Fruit fly (Drosophila melanogaster) whole organism, embryonic: ENCODE measurements around the gene orion.
A peak's percentile ranks its signal among the peaks of the same experiment; 100 is the strongest.

ENCODE experiments used
- Asciz ChIP-seq: fragments of 200-800 bp; sonication (Bioruptor generic); optimal IDR thresholded peaks from 2 replicates; lab custom pipeline; 2017; ENCODE audit warnings: missing biosample characterization, mild to moderate bottlenecking, missing genetic modification characterization, missing genetic modification reagents
- BEAF-32 ChIP-seq: fragments of 200-800 bp; sonication (Bioruptor generic); optimal IDR thresholded peaks from 3 replicates; lab custom pipeline; 2017; ENCODE audit warnings: missing biosample characterization, missing genetic modification characterization, mild to moderate bottlenecking, moderate library complexity, missing genetic modification reagents
- BtbVII ChIP-seq: fragments of 200-800 bp; sonication (Bioruptor generic); optimal IDR thresholded peaks from 3 replicates; lab custom pipeline; 2017; ENCODE audit warnings: missing biosample characterization, mild to moderate bottlenecking, missing genetic modification characterization
- CG1024 ChIP-seq: fragments of 200-800 bp; sonication (Bioruptor generic); IDR thresholded peaks from 2 replicates; pipeline ENCODE4 v1.3.6; 2022; ENCODE audit warnings: missing biosample characterization, missing genetic modification characterization
- CG10462 ChIP-seq: fragments of 200-800 bp; sonication (Bioruptor generic); optimal IDR thresholded peaks from 2 replicates; lab custom pipeline; 2016; ENCODE audit warnings: missing biosample characterization, missing genetic modification characterization
- CG11695 ChIP-seq: fragments of 200-800 bp; sonication (Bioruptor generic); IDR thresholded peaks from 3 replicates; pipeline ENCODE4 v1.3.6; 2022; ENCODE audit warnings: missing biosample characterization, missing genetic modification characterization
- CG14965 ChIP-seq: fragments of 200-800 bp; sonication (Bioruptor generic); optimal IDR thresholded peaks from 2 replicates; lab custom pipeline; 2016; ENCODE audit warnings: missing biosample characterization, missing genetic modification characterization, borderline replicate concordance
- CG15011 ChIP-seq: fragments of 200-800 bp; sonication (Bioruptor generic); optimal IDR thresholded peaks from 3 replicates; lab custom pipeline; 2018; ENCODE audit warnings: missing biosample characterization, mild to moderate bottlenecking, missing genetic modification characterization
- CG15269 ChIP-seq: fragments of 200-800 bp; sonication (Bioruptor generic); optimal IDR thresholded peaks from 2 replicates; lab custom pipeline; 2018; ENCODE audit warnings: missing biosample characterization, mild to moderate bottlenecking, missing genetic modification characterization, moderate library complexity
- CG18262 ChIP-seq: fragments of 200-800 bp; optimal IDR thresholded peaks from 3 replicates; lab custom pipeline; 2019; ENCODE audit warnings: missing biosample characterization, mild to moderate bottlenecking, missing genetic modification characterization, moderate library complexity
- CG1832 ChIP-seq: fragments of 200-800 bp; sonication (Bioruptor generic); optimal IDR thresholded peaks from 2 replicates; lab custom pipeline; 2017; ENCODE audit warnings: missing biosample characterization, mild to moderate bottlenecking, missing genetic modification characterization, inconsistent platforms
- CG2120 ChIP-seq: fragments of 200-800 bp; sonication (Bioruptor generic); optimal IDR thresholded peaks from 3 replicates; lab custom pipeline; 2016; ENCODE audit warnings: missing biosample characterization, missing genetic modification characterization
- CG33557 ChIP-seq: fragments of 200-800 bp; sonication (Bioruptor generic); optimal IDR thresholded peaks from 2 replicates; lab custom pipeline; 2019; ENCODE audit warnings: missing biosample characterization, mild to moderate bottlenecking, missing genetic modification characterization, moderate library complexity
- CG3838 ChIP-seq: fragments of 200-800 bp; sonication (Bioruptor generic); optimal IDR thresholded peaks from 3 replicates; lab custom pipeline; 2016; ENCODE audit warnings: missing biosample characterization, missing genetic modification characterization
- CG3995 ChIP-seq: fragments of 200-800 bp; sonication (Bioruptor generic); optimal IDR thresholded peaks from 3 replicates; lab custom pipeline; 2016; ENCODE audit warnings: missing biosample characterization, missing genetic modification characterization
- CG4328 ChIP-seq: fragments of 200-800 bp; sonication (Bioruptor generic); optimal IDR thresholded peaks from 3 replicates; lab custom pipeline; 2017; ENCODE audit warnings: missing biosample characterization, missing genetic modification reagents, missing genetic modification characterization
- CG4404 ChIP-seq: fragments of 200-800 bp; sonication (Bioruptor generic); IDR thresholded peaks from 2 replicates; pipeline ENCODE4 v1.3.6; 2022; ENCODE audit warnings: missing biosample characterization, missing genetic modification characterization
- CG6689 ChIP-seq: fragments of 200-800 bp; sonication (Bioruptor generic); IDR thresholded peaks from 2 replicates; pipeline ENCODE4 v1.3.6; 2022; ENCODE audit warnings: missing biosample characterization, missing genetic modification characterization
- CG9215 ChIP-seq: fragments of 200-800 bp; sonication (Bioruptor generic); IDR thresholded peaks from 2 replicates; pipeline ENCODE4 v1.3.6; 2022; ENCODE audit warnings: missing biosample characterization, missing genetic modification characterization
- CG9609 ChIP-seq: fragments of 200-800 bp; sonication (Bioruptor generic); optimal IDR thresholded peaks from 3 replicates; lab custom pipeline; 2016; ENCODE audit warnings: missing biosample characterization, missing genetic modification characterization
- Camta ChIP-seq: fragments of 200-800 bp; sonication (Bioruptor generic); optimal IDR thresholded peaks from 2 replicates; lab custom pipeline; 2016; ENCODE audit warnings: missing biosample characterization, missing genetic modification characterization
- Deaf1 ChIP-seq: fragments of 200-800 bp; optimal IDR thresholded peaks from 3 replicates; lab custom pipeline; 2019; ENCODE audit warnings: missing biosample characterization, mild to moderate bottlenecking, missing genetic modification characterization, moderate library complexity
- Doc3 ChIP-seq: fragments of 200-800 bp; sonication (Bioruptor generic); IDR thresholded peaks from 3 replicates; pipeline ENCODE4 v1.3.6; 2022; ENCODE audit warnings: missing biosample characterization, missing genetic modification characterization; ENCODE audit not compliant: partially characterized antibody
- HLH3B ChIP-seq: fragments of 200-800 bp; sonication (Bioruptor generic); IDR thresholded peaks from 2 replicates; pipeline ENCODE4 v1.3.6; 2022; ENCODE audit warnings: missing biosample characterization, missing genetic modification characterization
- Hr78 ChIP-seq, 2 experiments: fragments of 200-800 bp in 1 of 2; fragments of >200 bp in 1 of 2; sonication (Bioruptor generic) in 1 of 2; optimal IDR thresholded peaks; 2 replicates each; lab custom pipeline; 2017 to 2019; ENCODE audit warnings: missing biosample characterization in 2 of 2, missing genetic modification characterization in 2 of 2, mild to moderate bottlenecking in 1 of 2, moderate library complexity in 1 of 2
- Nf-YA ChIP-seq: fragments of 200-800 bp; sonication (Bioruptor generic); IDR thresholded peaks from 2 replicates; pipeline ENCODE4 v1.3.6; 2022; ENCODE audit warnings: missing biosample characterization, missing genetic modification characterization
- Ravus ChIP-seq: fragments of 200-800 bp; sonication (Bioruptor generic); IDR thresholded peaks from 2 replicates; pipeline ENCODE4 v1.3.6; 2022; ENCODE audit warnings: missing biosample characterization, missing genetic modification characterization
- Side ChIP-seq: fragments of 200-800 bp; sonication (Bioruptor generic); optimal IDR thresholded peaks from 2 replicates; lab custom pipeline; 2016; ENCODE audit warnings: missing biosample characterization, missing genetic modification characterization
- Ssrp ChIP-seq: fragments of 200-800 bp; sonication (Bioruptor generic); optimal IDR thresholded peaks from 2 replicates; lab custom pipeline; 2018; ENCODE audit warnings: missing biosample characterization, mild to moderate bottlenecking, missing genetic modification characterization, moderate library complexity
- amos ChIP-seq: fragments of 200-800 bp; sonication (Bioruptor generic); IDR thresholded peaks from 2 replicates; pipeline ENCODE4 v1.3.6; 2022; ENCODE audit warnings: missing biosample characterization, missing genetic modification characterization; ENCODE audit not compliant: partially characterized antibody
- cas ChIP-seq: fragments of 200-800 bp; sonication (Bioruptor generic); IDR thresholded peaks from 2 replicates; pipeline ENCODE4 v1.3.6; 2022; ENCODE audit warnings: missing biosample characterization, missing genetic modification characterization
- corto ChIP-seq: fragments of 200-800 bp; sonication (Bioruptor generic); optimal IDR thresholded peaks from 2 replicates; lab custom pipeline; 2016; ENCODE audit warnings: missing biosample characterization, mild to moderate bottlenecking, missing genetic modification characterization, moderate library complexity
- cwo ChIP-seq: fragments of 200-800 bp; sonication (Bioruptor generic); optimal IDR thresholded peaks from 3 replicates; lab custom pipeline; 2017; ENCODE audit warnings: missing biosample characterization, missing genetic modification characterization, mild to moderate bottlenecking, moderate library complexity, missing genetic modification reagents
- da ChIP-seq: fragments of 200-800 bp; sonication (Bioruptor generic); optimal IDR thresholded peaks from 2 replicates; lab custom pipeline; 2016; ENCODE audit warnings: missing biosample characterization, missing genetic modification characterization
- dmrt11E ChIP-seq: fragments of 200-800 bp; sonication (Bioruptor generic); optimal IDR thresholded peaks from 3 replicates; lab custom pipeline; 2018; ENCODE audit warnings: missing biosample characterization, mild to moderate bottlenecking, missing genetic modification characterization, moderate library complexity
- esg ChIP-seq: fragments of 200-800 bp; sonication (Bioruptor generic); conservative IDR thresholded peaks from 2 replicates; pipeline ENCODE4 v1.3.6; 2022; ENCODE audit warnings: missing biosample characterization, missing genetic modification characterization
- her ChIP-seq: fragments of 200-800 bp; sonication (Bioruptor generic); optimal IDR thresholded peaks from 2 replicates; lab custom pipeline; 2016; ENCODE audit warnings: missing biosample characterization, missing genetic modification characterization
- insv ChIP-seq, 2 experiments: fragments of 200-800 bp; sonication (Bioruptor generic); optimal IDR thresholded peaks; 3 replicates each; lab custom pipeline; 2016 to 2018; ENCODE audit warnings: missing biosample characterization in 2 of 2, missing genetic modification characterization in 2 of 2
- klu ChIP-seq: fragments of 200-800 bp; sonication (Bioruptor generic); IDR thresholded peaks from 2 replicates; pipeline ENCODE4 v1.3.6; 2022; ENCODE audit warnings: missing biosample characterization, missing genetic modification characterization
- mirr ChIP-seq: fragments of 200-800 bp; sonication (Bioruptor generic); optimal IDR thresholded peaks from 3 replicates; lab custom pipeline; 2018; ENCODE audit warnings: missing biosample characterization, mild to moderate bottlenecking, missing genetic modification characterization
- mld ChIP-seq: fragments of 200-800 bp; sonication (Bioruptor generic); IDR thresholded peaks from 3 replicates; pipeline ENCODE4 v1.3.6; 2022; ENCODE audit warnings: missing biosample characterization, missing genetic modification characterization; ENCODE audit not compliant: partially characterized antibody
- nerfin-1 ChIP-seq: fragments of 200-800 bp; sonication (Bioruptor generic); optimal IDR thresholded peaks from 3 replicates; lab custom pipeline; 2019; ENCODE audit warnings: missing biosample characterization, mild to moderate bottlenecking, missing genetic modification characterization, moderate library complexity
- nmo ChIP-seq: fragments of 200-800 bp; sonication (Bioruptor generic); optimal IDR thresholded peaks from 2 replicates; lab custom pipeline; 2018; ENCODE audit warnings: missing biosample characterization, mild to moderate bottlenecking, missing genetic modification characterization, moderate library complexity
- odd ChIP-seq: fragments of 200-800 bp; sonication (Bioruptor generic); optimal IDR thresholded peaks from 2 replicates; lab custom pipeline; 2017; ENCODE audit warnings: missing biosample characterization, mild to moderate bottlenecking, missing genetic modification characterization
- org-1 ChIP-seq: fragments of 200-800 bp; sonication (Bioruptor generic); optimal IDR thresholded peaks from 2 replicates; lab custom pipeline; 2017; ENCODE audit warnings: missing biosample characterization, missing genetic modification characterization
- row ChIP-seq: fragments of 200-800 bp; sonication (Bioruptor generic); IDR thresholded peaks from 3 replicates; pipeline ENCODE4 v1.3.6; 2022; ENCODE audit warnings: missing biosample characterization, missing genetic modification characterization
- run ChIP-seq: fragments of 200-800 bp; sonication (Bioruptor generic); optimal IDR thresholded peaks from 3 replicates; lab custom pipeline; 2018; ENCODE audit warnings: missing biosample characterization, mild to moderate bottlenecking, missing genetic modification characterization
- stwl ChIP-seq: fragments of 200-800 bp; sonication (Bioruptor generic); optimal IDR thresholded peaks from 3 replicates; lab custom pipeline; 2018; ENCODE audit warnings: missing biosample characterization, mild to moderate bottlenecking, missing genetic modification characterization, moderate library complexity
- usp ChIP-seq: fragments of >200 bp; optimal IDR thresholded peaks from 2 replicates; lab custom pipeline; 2017; ENCODE audit warnings: missing biosample characterization, missing genetic modification characterization
- wdn ChIP-seq: fragments of 200-800 bp; sonication (Bioruptor generic); IDR thresholded peaks from 2 replicates; pipeline ENCODE4 v1.3.6; 2022; ENCODE audit warnings: missing biosample characterization, missing genetic modification characterization
- zen2 ChIP-seq: fragments of 200-800 bp; sonication (Bioruptor generic); IDR thresholded peaks from 3 replicates; pipeline ENCODE4 v1.3.6; 2022; ENCODE audit warnings: missing biosample characterization, missing genetic modification characterization; ENCODE audit not compliant: partially characterized antibody

The orion gene

dm6 chrX:7946858-7947313 is at the start of gene orion (continued):
- TF ChIP-seq Nf-YA (no peak), zen2 (GFP tag; lab: Robert Waterston, UW) (peak; percentile 55; the same call in 1 of the 3 replicates), Hr78 (GFP tag; optimal IDR thresholded peaks at IDR 0.05; lab: Kevin White, UChicago) (peak in 1 of 2 experiments; percentile 97), cas (GFP tag; lab: Robert Waterston, UW) (no peak), amos (GFP tag; lab: Robert Waterston, UW) (peak; percentile 75), corto (GFP tag; lab: Kevin White, UChicago) (no peak), her (GFP tag; lab: Kevin White, UChicago) (no peak), CG15011 (GFP tag; lab: Kevin White, UChicago) (no peak), Doc3 (GFP tag; lab: Robert Waterston, UW) (peak; percentile 78), Side (GFP tag; lab: Kevin White, UChicago) (peak; percentile 9), CG4404 (no peak), CG4328 (GFP tag; lab: Kevin White, UChicago) (no peak), CG9215 (no peak), Ravus (GFP tag; lab: Robert Waterston, UW) (no peak), CG10462 (GFP tag; lab: Kevin White, UChicago) (no peak), CG15269 (no peak), CG18262 (tag; lab: Kevin White, UChicago) (peak; percentile 19), odd (GFP tag; lab: Kevin White, UChicago) (no peak), Camta (GFP tag; lab: Kevin White, UChicago) (no peak), row (GFP tag; lab: Robert Waterston, UW) (peak; percentile 61), Ssrp (tag; lab: Kevin White, UChicago) (no peak), mirr (GFP tag; lab: Kevin White, UChicago) (peak; percentile 52), HLH3B (GFP tag; lab: Robert Waterston, UW) (no peak), Asciz (GFP tag; lab: Kevin White, UChicago) (no peak), cwo (GFP tag; lab: Kevin White, UChicago) (no peak), CG1024 (GFP tag; lab: Robert Waterston, UW) (no peak), CG3995 (GFP tag; lab: Kevin White, UChicago) (peak; percentile 49), CG14965 (GFP tag; lab: Kevin White, UChicago) (no peak), CG3838 (GFP tag; lab: Kevin White, UChicago) (peak; percentile 68), org-1 (GFP tag; lab: Kevin White, UChicago) (no peak), esg (GFP tag; lab: Robert Waterston, UW) (no peak), run (tag; lab: Kevin White, UChicago) (no peak), usp (GFP tag; lab: Kevin White, UChicago) (no peak), insv (GFP tag; optimal IDR thresholded peaks at IDR 0.05; lab: Kevin White, UChicago) (peak in 1 of 2 experiments; percentile 10), CG6689 (GFP tag; lab: Robert Waterston, UW) (no peak), CG33557 (GFP tag; lab: Kevin White, UChicago) (no peak), Deaf1 (tag; lab: Kevin White, UChicago) (no peak), CG9609 (GFP tag; lab: Kevin White, UChicago) (no peak), BEAF-32 (GFP tag; lab: Kevin White, UChicago) (peak; percentile 65), da (GFP tag; lab: Kevin White, UChicago) (no peak), nerfin-1 (tag; lab: Kevin White, UChicago) (peak; percentile 15), BtbVII (GFP tag; lab: Kevin White, UChicago) (peak; percentile 39), CG11695 (GFP tag; lab: Robert Waterston, UW) (no peak), CG1832 (GFP tag; lab: Kevin White, UChicago) (no peak), wdn (GFP tag; lab: Robert Waterston, UW) (no peak), nmo (GFP tag; lab: Kevin White, UChicago) (no peak), CG2120 (GFP tag; lab: Kevin White, UChicago) (peak; percentile 28), stwl (tag; lab: Kevin White, UChicago) (peak; percentile 56), mld (GFP tag; lab: Robert Waterston, UW) (peak; percentile 61; the same call in 1 of the 3 replicates), klu (no peak), dmrt11E (no peak)
